Worm (Caenorhabditis elegans) whole organism, young adult: ENCODE results near the gene F23G4.1.

Experiments
- B0336.3 ChIP-seq: fragments of 200-800 bp; sonication (Bioruptor generic); IDR thresholded peaks from 2 replicates; pipeline ENCODE4 v1.3.6; 2022; ENCODE audit warnings: missing genetic modification characterization, missing compliant biosample characterization
- ccch-3 ChIP-seq: fragments of 200-800 bp; sonication (Bioruptor generic); optimal IDR thresholded peaks from 2 replicates; lab custom pipeline; 2018; ENCODE audit warnings: mild to moderate bottlenecking, missing genetic modification characterization, missing compliant biosample characterization
- lin-35 ChIP-seq, 3 experiments: fragments of 150-350 bp in 2 of 3; sonication (generic microtip) in 1 of 3; optimal IDR thresholded peaks; 2 replicates each; lab custom pipeline; 2014 to 2018; ENCODE audit warnings: missing biosample characterization in 3 of 3, missing genetic modification characterization in 3 of 3, missing genetic modification reagents in 3 of 3
- mel-28 ChIP-seq: sonication (generic microtip); optimal IDR thresholded peaks from 2 replicates; lab custom pipeline; 2016; ENCODE audit warnings: borderline replicate concordance, mild to moderate bottlenecking, missing genetic modification characterization, missing compliant biosample characterization
- nhr-120 ChIP-seq: fragments of 200-800 bp; sonication (Bioruptor generic); IDR thresholded peaks from 2 replicates; pipeline ENCODE4 v1.3.6; 2022; ENCODE audit warnings: missing genetic modification characterization, missing compliant biosample characterization
- snpc-1.3 ChIP-seq: sonication (generic microtip); optimal IDR thresholded peaks from 2 replicates; lab custom pipeline; 2017; ENCODE audit warnings: missing genetic modification characterization, mild to moderate bottlenecking, missing compliant biosample characterization, antibody characterized with exemption, moderate library complexity, missing genotype, missing genetic modification reagents; ENCODE audit not compliant: insufficient read depth
- somi-1 ChIP-seq: fragments of 200-800 bp; sonication (Bioruptor generic); optimal IDR thresholded peaks from 2 replicates; lab custom pipeline; 2018; ENCODE audit warnings: mild to moderate bottlenecking, missing genetic modification characterization, missing compliant biosample characterization
- tlf-1 ChIP-seq: fragments of 200-800 bp; sonication (Bioruptor generic); optimal IDR thresholded peaks from 2 replicates; lab custom pipeline; 2018; ENCODE audit warnings: mild to moderate bottlenecking, missing genetic modification characterization, missing compliant biosample characterization
- unc-62 ChIP-seq: fragments of 150-350 bp; optimal IDR thresholded peaks from 2 replicates; lab custom pipeline; 2014; ENCODE audit warnings: missing biosample characterization, missing genetic modification reagents, missing genetic modification characterization

DNA sequence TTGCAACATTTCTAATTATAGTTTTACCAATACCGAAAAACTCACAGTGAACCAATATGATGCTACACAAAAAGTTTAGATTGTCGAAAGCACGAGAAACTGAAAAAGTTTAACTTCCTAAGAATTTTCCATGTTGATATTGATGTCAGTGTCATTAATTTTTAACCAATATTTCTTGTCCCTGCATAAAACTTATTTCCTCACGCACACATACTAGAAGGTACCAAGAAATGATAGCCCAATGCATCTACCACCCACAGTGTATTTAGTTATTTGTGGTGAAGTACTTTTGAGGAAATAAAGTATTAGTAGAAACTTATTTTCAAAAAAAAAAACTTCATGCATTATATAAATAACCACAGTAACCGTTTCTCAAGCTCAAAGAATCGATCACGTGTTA, 28.4 kb upstream of the F23G4.1 start, which contains the start of gene aexr-2:
- TF ChIP-seq somi-1 (GFP tag; lab: Kevin White, UChicago) (no peak), B0336.3 (GFP tag; lab: Robert Waterston, UW) (no peak), lin-35 (GFP tag; optimal IDR thresholded peaks at IDR 0.05; lab: Kevin White, UChicago) (no peak), mel-28 (tag; lab: Kevin White, UChicago) (no peak), ccch-3 (GFP tag; lab: Kevin White, UChicago) (no peak), unc-62 (no peak), nhr-120 (GFP tag; lab: Robert Waterston, UW) (no peak), tlf-1 (no peak), snpc-1.3 (tag; lab: Kevin White, UChicago) (no peak)
